Worm (Caenorhabditis elegans) whole organism, young adult: Measurements from ENCODE around the gene F21C10.18.
A peak's percentile ranks its signal among the peaks of the same experiment; 100 is the strongest.

ENCODE experiments used
- B0336.3 ChIP-seq: fragments of 200-800 bp; sonication (Bioruptor generic); IDR thresholded peaks from 2 replicates; pipeline ENCODE4 v1.3.6; 2022; ENCODE audit warnings: missing genetic modification characterization, missing compliant biosample characterization
- F10E7.11 ChIP-seq: sonication (generic microtip); optimal IDR thresholded peaks from 2 replicates; lab custom pipeline; 2017; ENCODE audit warnings: mild to moderate bottlenecking, missing genetic modification characterization, moderate library complexity, missing compliant biosample characterization
- F49E8.2 ChIP-seq: sonication (generic microtip); optimal IDR thresholded peaks from 3 replicates; lab custom pipeline; 2017; ENCODE audit warnings: missing genetic modification characterization, mild to moderate bottlenecking, missing compliant biosample characterization, antibody characterized with exemption, moderate library complexity; ENCODE audit not compliant: insufficient read depth
- F55B11.4 ChIP-seq: sonication (generic microtip); optimal IDR thresholded peaks from 2 replicates; lab custom pipeline; 2016; ENCODE audit warnings: missing compliant biosample characterization, missing genetic modification characterization, borderline replicate concordance; ENCODE audit not compliant: insufficient read depth
- K12H6.12 ChIP-seq: fragments of 200-800 bp; sonication (Bioruptor generic); optimal IDR thresholded peaks from 2 replicates; lab custom pipeline; 2018; ENCODE audit warnings: mild to moderate bottlenecking, missing genetic modification characterization, missing compliant biosample characterization
- Y56A3A.18 ChIP-seq: fragments of 200-800 bp; sonication (Bioruptor generic); IDR thresholded peaks from 2 replicates; pipeline ENCODE4 v1.3.6; 2022; ENCODE audit warnings: missing genetic modification reagents, missing genetic modification characterization, missing compliant biosample characterization
- aptf-2 ChIP-seq: fragments of 200-800 bp; sonication (Bioruptor generic); conservative IDR thresholded peaks from 2 replicates; pipeline ENCODE4 v1.3.6; 2022; ENCODE audit warnings: missing genetic modification reagents, missing genetic modification characterization, missing compliant biosample characterization
- aptf-3 ChIP-seq: fragments of 200-800 bp; sonication (Bioruptor generic); IDR thresholded peaks from 2 replicates; pipeline ENCODE4 v1.3.6; 2022; ENCODE audit warnings: missing genetic modification characterization, missing compliant biosample characterization
- attf-5 ChIP-seq: fragments of 200-800 bp; sonication (Bioruptor generic); optimal IDR thresholded peaks from 2 replicates; lab custom pipeline; 2018; ENCODE audit warnings: mild to moderate bottlenecking, missing genetic modification characterization, missing compliant biosample characterization
- bed-1 ChIP-seq: fragments of 200-800 bp; sonication (Bioruptor generic); IDR thresholded peaks from 2 replicates; pipeline ENCODE4 v1.3.6; 2022; ENCODE audit warnings: missing genetic modification reagents, missing genetic modification characterization, missing compliant biosample characterization
- bed-2 ChIP-seq: fragments of 200-800 bp; sonication (Bioruptor generic); IDR thresholded peaks from 2 replicates; pipeline ENCODE4 v1.3.6; 2022; ENCODE audit warnings: missing genetic modification reagents, missing genetic modification characterization, missing compliant biosample characterization
- cebp-1 ChIP-seq, 2 experiments: fragments of 200-800 bp in 1 of 2; sonication (Bioruptor generic) in 1 of 2; sonication (generic microtip) in 1 of 2; IDR thresholded peaks in 1 of 2; optimal IDR thresholded peaks in 1 of 2; 2 replicates each; pipeline versions ENCODE4 v1.3.6 to Lab custom; 2017 to 2022; ENCODE audit warnings: missing compliant biosample characterization in 2 of 2, missing genetic modification characterization in 2 of 2, mild to moderate bottlenecking in 1 of 2, missing genetic modification reagents in 1 of 2, moderate library complexity in 1 of 2
- ceh-27 ChIP-seq: fragments of 200-800 bp; sonication (Bioruptor generic); optimal IDR thresholded peaks from 2 replicates; lab custom pipeline; 2018; ENCODE audit warnings: mild to moderate bottlenecking, missing genetic modification characterization, moderate library complexity, missing compliant biosample characterization
- chd-7 ChIP-seq: sonication (generic microtip); optimal IDR thresholded peaks from 2 replicates; lab custom pipeline; 2016; ENCODE audit warnings: mild to moderate bottlenecking, missing genetic modification characterization, moderate library complexity, missing compliant biosample characterization
- dox-1 ChIP-seq: fragments of 200-800 bp; sonication (Bioruptor generic); IDR thresholded peaks from 2 replicates; pipeline ENCODE4 v1.3.6; 2022; ENCODE audit warnings: missing genetic modification reagents, missing genetic modification characterization, missing compliant biosample characterization
- dpff-1 ChIP-seq: sonication (generic microtip); optimal IDR thresholded peaks from 2 replicates; lab custom pipeline; 2017; ENCODE audit warnings: mild to moderate bottlenecking, missing genetic modification characterization, missing compliant biosample characterization
- fkh-3 ChIP-seq: sonication (generic microtip); optimal IDR thresholded peaks from 2 replicates; lab custom pipeline; 2016; ENCODE audit warnings: mild to moderate bottlenecking, missing genetic modification characterization, missing compliant biosample characterization
- hlh-26 ChIP-seq: fragments of 200-800 bp; sonication (Bioruptor generic); conservative IDR thresholded peaks from 2 replicates; pipeline ENCODE4 v1.3.6; 2022; ENCODE audit warnings: missing genetic modification reagents, missing genetic modification characterization, missing compliant biosample characterization
- hmg-1.2 ChIP-seq: fragments of 200-800 bp; sonication (Bioruptor generic); IDR thresholded peaks from 2 replicates; pipeline ENCODE4 v1.3.6; 2022; ENCODE audit warnings: missing genetic modification reagents, missing genetic modification characterization, missing compliant biosample characterization
- lag-1 ChIP-seq: fragments of 200-800 bp; sonication (Bioruptor generic); IDR thresholded peaks from 2 replicates; pipeline ENCODE4 v1.3.6; 2022; ENCODE audit warnings: missing genetic modification reagents, missing genetic modification characterization, missing compliant biosample characterization
- let-526 ChIP-seq: fragments of 200-800 bp; sonication (Bioruptor generic); IDR thresholded peaks from 2 replicates; pipeline ENCODE4 v1.3.6; 2022; ENCODE audit warnings: missing genetic modification reagents, missing genetic modification characterization, missing compliant biosample characterization
- let-607 ChIP-seq, 2 experiments: fragments of 200-800 bp in 1 of 2; sonication (Bioruptor generic) in 1 of 2; sonication (generic microtip) in 1 of 2; optimal IDR thresholded peaks; 2 replicates each; lab custom pipeline; 2016 to 2018; ENCODE audit warnings: mild to moderate bottlenecking in 2 of 2, missing compliant biosample characterization in 2 of 2, missing genetic modification characterization in 2 of 2, moderate library complexity in 2 of 2, missing genotype in 1 of 2
- lin-35 ChIP-seq, 3 experiments: fragments of 150-350 bp in 2 of 3; sonication (generic microtip) in 1 of 3; optimal IDR thresholded peaks; 2 replicates each; lab custom pipeline; 2014 to 2018; ENCODE audit warnings: missing biosample characterization in 3 of 3, missing genetic modification characterization in 3 of 3, missing genetic modification reagents in 3 of 3
- lin-54 ChIP-seq: fragments of 200-800 bp; sonication (Bioruptor generic); optimal IDR thresholded peaks from 2 replicates; lab custom pipeline; 2018; ENCODE audit warnings: mild to moderate bottlenecking, missing genetic modification characterization, missing compliant biosample characterization
- madf-8 ChIP-seq: fragments of 200-800 bp; sonication (Bioruptor generic); conservative IDR thresholded peaks from 2 replicates; pipeline ENCODE4 v1.3.6; 2022; ENCODE audit warnings: missing genetic modification reagents, missing genetic modification characterization, missing compliant biosample characterization
- mel-28 ChIP-seq: sonication (generic microtip); optimal IDR thresholded peaks from 2 replicates; lab custom pipeline; 2016; ENCODE audit warnings: borderline replicate concordance, mild to moderate bottlenecking, missing genetic modification characterization, missing compliant biosample characterization
- mes-4 ChIP-seq: sonication (generic microtip); optimal IDR thresholded peaks from 2 replicates; lab custom pipeline; 2016; ENCODE audit warnings: missing genotype, missing genetic modification characterization, missing compliant biosample characterization
- nhr-80 ChIP-seq: sonication (generic microtip); optimal IDR thresholded peaks from 2 replicates; lab custom pipeline; 2016; ENCODE audit warnings: missing genetic modification characterization, missing compliant biosample characterization
- pha-4 ChIP-seq: fragments of 150-350 bp; sonication (generic microtip); optimal IDR thresholded peaks from 2 replicates; lab custom pipeline; 2014; ENCODE audit warnings: missing biosample characterization, missing genetic modification reagents, missing genetic modification characterization
- rcor-1 ChIP-seq: fragments of 200-800 bp; sonication (Bioruptor generic); IDR thresholded peaks from 2 replicates; pipeline ENCODE4 v1.3.6; 2022; ENCODE audit warnings: missing genetic modification reagents, missing genetic modification characterization, missing compliant biosample characterization
- sdz-38 ChIP-seq: sonication (generic microtip); optimal IDR thresholded peaks from 2 replicates; lab custom pipeline; 2016; ENCODE audit warnings: missing genotype, missing genetic modification characterization, missing compliant biosample characterization
- snpc-1.1 ChIP-seq: sonication (generic microtip); optimal IDR thresholded peaks from 2 replicates; lab custom pipeline; 2017; ENCODE audit warnings: missing genetic modification characterization, mild to moderate bottlenecking, missing compliant biosample characterization, antibody characterized with exemption, moderate library complexity, missing genotype, missing genetic modification reagents; ENCODE audit not compliant: insufficient read depth
- snpc-4 ChIP-seq, 5 experiments: fragments of 150-350 bp in 1 of 5; sonication (generic microtip) in 4 of 5; optimal IDR thresholded peaks; 2 replicates each; lab custom pipeline; 2014 to 2018; ENCODE audit warnings: missing genetic modification characterization in 5 of 5, missing biosample characterization in 3 of 5, antibody characterized with exemption in 2 of 5, mild to moderate bottlenecking in 2 of 5, missing compliant biosample characterization in 2 of 5, missing genotype in 2 of 5, moderate library complexity in 2 of 5, missing genetic modification reagents in 1 of 5
- tbp1 ChIP-seq: fragments of 200-800 bp; sonication (Bioruptor generic); optimal IDR thresholded peaks from 2 replicates; lab custom pipeline; 2018; ENCODE audit warnings: mild to moderate bottlenecking, missing genetic modification characterization, missing compliant biosample characterization
- tlf-1 ChIP-seq: fragments of 200-800 bp; sonication (Bioruptor generic); optimal IDR thresholded peaks from 2 replicates; lab custom pipeline; 2018; ENCODE audit warnings: mild to moderate bottlenecking, missing genetic modification characterization, missing compliant biosample characterization
- unc-62 ChIP-seq: fragments of 150-350 bp; optimal IDR thresholded peaks from 2 replicates; lab custom pipeline; 2014; ENCODE audit warnings: missing biosample characterization, missing genetic modification reagents, missing genetic modification characterization
- zfh-2 ChIP-seq: fragments of 200-800 bp; sonication (Bioruptor generic); conservative IDR thresholded peaks from 2 replicates; pipeline ENCODE4 v1.3.6; 2022; ENCODE audit warnings: missing genetic modification reagents, missing genetic modification characterization, missing compliant biosample characterization
- ztf-25 ChIP-seq: fragments of 200-800 bp; sonication (Bioruptor generic); IDR thresholded peaks from 2 replicates; pipeline ENCODE4 v1.3.6; 2022; ENCODE audit warnings: missing genetic modification reagents, missing genetic modification characterization, missing compliant biosample characterization
- ztf-6 ChIP-seq: fragments of 200-800 bp; sonication (Bioruptor generic); IDR thresholded peaks from 2 replicates; pipeline ENCODE4 v1.3.6; 2022; ENCODE audit warnings: missing genetic modification reagents, missing genetic modification characterization, missing compliant biosample characterization

F21C10.18 gene

ce11 chrV:9092209-9092608 is 16.1 kb upstream of the F21C10.18 start, which contains the start of gene T27E4.1:
Gene T27E4.1, plus strand, starts transcription at chrV:9092345.
- no peak for TF ChIP-seq sdz-38 (tag; lab: Kevin White, UChicago)
- no peak for TF ChIP-seq mel-28 (tag; lab: Kevin White, UChicago)
- no peak for TF ChIP-seq F55B11.4 (tag; lab: Kevin White, UChicago)
- peak; percentile 9 for TF ChIP-seq ceh-27 (GFP tag; lab: Kevin White, UChicago)
- no peak for TF ChIP-seq snpc-1.1
- no peak for TF ChIP-seq zfh-2 (GFP tag; lab: Robert Waterston, UW)

- peak; percentile 33 for TF ChIP-seq chd-7 (tag; lab: Kevin White, UChicago)
- TF ChIP-seq nhr-80 (tag; lab: Kevin White, UChicago), result peak; percentile 46
- peak; percentile 41; the same call in 1 of the 2 replicates for TF ChIP-seq let-526
- peak; percentile 27 for TF ChIP-seq tlf-1 (GFP tag; lab: Kevin White, UChicago)
- TF ChIP-seq rcor-1, result 0 out of 2 replicates have a peak, but pooled peaks have one; percentile 12
- peak; percentile 25; the same call in 1 of the 2 replicates for TF ChIP-seq hmg-1.2 (GFP tag; lab: Robert Waterston, UW)
- TF ChIP-seq cebp-1 (GFP tag; IDR thresholded peaks at IDR 0.05; lab: Robert Waterston, UW), result no peak
- TF ChIP-seq cebp-1 (tag; optimal IDR thresholded peaks at IDR 0.05; lab: Kevin White, UChicago), result peak; percentile 66
- 0 out of 2 replicates have a peak, but pooled peaks have one; percentile 18 for TF ChIP-seq B0336.3 (GFP tag; lab: Robert Waterston, UW)
- no peak for TF ChIP-seq hlh-26 (GFP tag; lab: Robert Waterston, UW)
- peak; percentile 50 for TF ChIP-seq attf-5
- TF ChIP-seq tbp1 (GFP tag; lab: Kevin White, UChicago), result peak; percentile 47
- no peak for TF ChIP-seq fkh-3 (tag; lab: Kevin White, UChicago)
- TF ChIP-seq K12H6.12 (tag; lab: Kevin White, UChicago), result peak; percentile 44
- no peak for TF ChIP-seq snpc-4 (GFP tag; optimal IDR thresholded peaks at IDR 0.05; lab: Kevin White, UChicago)
- TF ChIP-seq snpc-4 (tag; optimal IDR thresholded peaks at IDR 0.05; lab: Kevin White, UChicago), result peak in 1 of 4 experiments; percentile 18
- TF ChIP-seq F10E7.11 (tag; lab: Kevin White, UChicago), result no peak
- TF ChIP-seq let-607 (tag; optimal IDR thresholded peaks at IDR 0.05; lab: Kevin White, UChicago), result peak in 1 of 2 experiments; percentile 6
- TF ChIP-seq, all 124 proteins: peak for 13
Observed at ce11 chrV:9094060-9094628, 14.2 kb upstream of the F21C10.18 start.

- TF ChIP-seq lin-35 (GFP tag; optimal IDR thresholded peaks at IDR 0.05; lab: Kevin White, UChicago), result peak in 1 of 3 experiments; percentile 1
- no peak for TF ChIP-seq aptf-2 (GFP tag; lab: Robert Waterston, UW)
- TF ChIP-seq, all 124 proteins: peak for 1
Observed at ce11 chrV:9094976-9095375, 13.3 kb upstream of the F21C10.18 start.

ce11 chrV:9095613-9096317 is 12.6 kb upstream of the F21C10.18 start, which contains the start of gene F21C10.10:
Gene F21C10.10, plus strand, starts transcription at chrV:9096267.
- TF ChIP-seq rcor-1, result no peak
- TF ChIP-seq bed-1 (GFP tag; lab: Robert Waterston, UW), result no peak
- no peak for TF ChIP-seq aptf-3 (GFP tag; lab: Robert Waterston, UW)
- peak; percentile 78 for TF ChIP-seq dox-1 (GFP tag; lab: Robert Waterston, UW)
- no peak for TF ChIP-seq lag-1 (GFP tag; lab: Robert Waterston, UW)
- no peak for TF ChIP-seq mes-4 (tag; lab: Kevin White, UChicago)
- TF ChIP-seq madf-8 (GFP tag; lab: Robert Waterston, UW), result no peak
- TF ChIP-seq ztf-25 (GFP tag; lab: Robert Waterston, UW), result no peak
- TF ChIP-seq ztf-6 (GFP tag; lab: Robert Waterston, UW), result peak; percentile 38; the same call in 1 of the 2 replicates
- no peak for TF ChIP-seq Y56A3A.18 (GFP tag; lab: Robert Waterston, UW)
- no peak for TF ChIP-seq F49E8.2 (tag; lab: Kevin White, UChicago)
- TF ChIP-seq bed-2, result no peak
- peak; percentile 86 for TF ChIP-seq pha-4 (tag; lab: Kevin White, UChicago)
- TF ChIP-seq lin-54, result peak; percentile 55
- peak; percentile 52 for TF ChIP-seq unc-62 (GFP tag; lab: Kevin White, UChicago)
- no peak for TF ChIP-seq snpc-4 (GFP tag; optimal IDR thresholded peaks at IDR 0.05; lab: Kevin White, UChicago)
- TF ChIP-seq snpc-4 (tag; optimal IDR thresholded peaks at IDR 0.05; lab: Kevin White, UChicago), result peak in 2 of 4 experiments; percentile 22 to 48
- TF ChIP-seq dpff-1 (tag; lab: Kevin White, UChicago), result no peak
